Fruit fly (Drosophila melanogaster): ENCODE measurements around the gene CG14543.

Gene CG14543

DNA sequence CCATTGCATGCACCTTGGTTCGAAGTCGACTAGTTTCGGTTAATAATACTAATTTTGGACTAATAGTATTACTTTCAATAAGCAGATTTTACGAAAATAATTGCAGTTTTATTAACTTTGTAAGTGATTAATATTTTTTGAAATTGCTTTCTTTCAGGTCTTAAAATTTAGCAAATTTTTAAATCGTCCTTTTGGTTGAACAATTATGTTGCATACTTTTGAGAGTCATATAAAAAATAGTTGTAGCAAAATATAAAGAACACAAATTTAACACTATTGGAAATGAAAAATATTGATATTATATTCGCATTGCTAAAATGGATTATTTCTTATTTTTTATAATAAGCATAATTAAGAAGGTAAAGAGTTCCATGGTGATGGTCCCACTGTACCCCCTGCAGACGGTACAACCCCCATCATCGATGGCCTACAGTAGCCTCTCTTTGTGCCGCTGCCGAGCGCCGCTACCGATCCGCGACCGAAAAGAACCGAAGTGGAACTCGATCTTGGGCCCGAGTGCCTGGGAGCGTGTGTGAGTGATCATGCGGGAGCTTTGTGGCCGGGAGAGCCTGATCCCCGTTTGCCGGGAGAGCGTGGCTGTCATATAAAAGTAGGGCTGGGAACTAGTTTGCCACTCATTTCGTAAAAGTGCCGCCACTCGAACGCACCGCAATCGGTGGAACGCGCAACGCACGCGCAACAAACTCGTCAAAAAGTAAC, 35.1 kb upstream of the CG14543 start:
- TF ChIP-seq usp (GFP tag; optimal IDR thresholded peaks at IDR 0.05) (no peak), cwo (GFP tag; optimal IDR thresholded peaks at IDR 0.05) (peak; percentile 78), CG2120 (GFP tag; optimal IDR thresholded peaks at IDR 0.05) (peak; percentile 93), unpg (GFP tag; optimal IDR thresholded peaks at IDR 0.05) (peak; percentile 92), CG9876 (GFP tag; optimal IDR thresholded peaks at IDR 0.05) (peak; percentile 58), Spps (tag; optimal IDR thresholded peaks at IDR 0.05) (peak; percentile 92), fd96Cb (tag; optimal IDR thresholded peaks at IDR 0.05) (peak; percentile 96), CG5245 (GFP tag; optimal IDR thresholded peaks at IDR 0.05) (peak; percentile 87), Gug (GFP tag; IDR thresholded peaks at IDR 0.05) (peak; percentile 65), dmrt99B (tag; optimal IDR thresholded peaks at IDR 0.05) (peak; percentile 97), Dad (GFP tag; optimal IDR thresholded peaks at IDR 0.05) (peak; percentile 38), CG18011 (GFP tag; optimal IDR thresholded peaks at IDR 0.05) (peak; percentile 75), CG17829 (tag; optimal IDR thresholded peaks at IDR 0.05) (peak; percentile 96), ATbp (GFP tag; optimal IDR thresholded peaks at IDR 0.05) (peak; percentile 89), H2.0 (GFP tag; IDR thresholded peaks at IDR 0.05) (peak; percentile 81), so (GFP tag; IDR thresholded peaks at IDR 0.05) (peak; percentile 46; the same call in 1 of the 3 replicates), Poxn (GFP tag; IDR thresholded peaks at IDR 0.05) (peak; percentile 55), Xrp1 (GFP tag; IDR thresholded peaks at IDR 0.05) (peak; percentile 85), hkb (optimal IDR thresholded peaks at IDR 0.05) (no peak), hkb (GFP tag; IDR thresholded peaks at IDR 0.05) (peak; percentile 78), ci (GFP tag; IDR thresholded peaks at IDR 0.05) (peak; percentile 13; the same call in 2 of the 3 replicates), TFAM (GFP tag; optimal IDR thresholded peaks at IDR 0.05) (peak; percentile 77), CG4328 (GFP tag; optimal IDR thresholded peaks at IDR 0.05) (peak; percentile 92), CG16813 (GFP tag; IDR thresholded peaks at IDR 0.05; ENCODE audit: partially characterized antibody) (no peak), D19B (GFP tag; optimal IDR thresholded peaks at IDR 0.05) (peak; percentile 85), CG2678 (tag; optimal IDR thresholded peaks at IDR 0.05) (peak; percentile 98), CG9817 (tag; optimal IDR thresholded peaks at IDR 0.05) (peak; percentile 89), Stat92E (GFP tag; optimal IDR thresholded peaks at IDR 0.05) (peak in 1 of 3 experiments; percentile 81), CG15073 (GFP tag; optimal IDR thresholded peaks at IDR 0.05) (peak; percentile 64), chinmo (GFP tag; IDR thresholded peaks at IDR 0.05; ENCODE audit: partially characterized antibody) (peak; percentile 85; the same call in 2 of the 4 replicates), CG32767 (GFP tag; IDR thresholded peaks at IDR 0.05) (peak; percentile 84), dysf (GFP tag; IDR thresholded peaks at IDR 0.05) (peak; percentile 91), Six4 (GFP tag; optimal IDR thresholded peaks at IDR 0.05) (peak; percentile 92), CG7839 (tag; optimal IDR thresholded peaks at IDR 0.05) (peak; percentile 97), CG15011 (GFP tag; optimal IDR thresholded peaks at IDR 0.05) (peak; percentile 93), H15 (GFP tag; IDR thresholded peaks at IDR 0.05) (peak; percentile 78), jing (GFP tag; optimal IDR thresholded peaks at IDR 0.05) (peak; percentile 57), Adf1 (GFP tag; IDR thresholded peaks at IDR 0.05) (peak; percentile 9; the same call in 1 of the 2 replicates), bcd (GFP tag; optimal IDR thresholded peaks at IDR 0.05) (peak; percentile 96), MESR4 (GFP tag; optimal IDR thresholded peaks at IDR 0.05) (no peak), CG7987 (GFP tag; optimal IDR thresholded peaks at IDR 0.05) (peak; percentile 74), Atf6 (GFP tag; IDR thresholded peaks at IDR 0.05) (peak; percentile 84), CG9437 (GFP tag; optimal IDR thresholded peaks at IDR 0.05) (peak; percentile 95), fd102C (GFP tag; optimal IDR thresholded peaks at IDR 0.05) (peak; percentile 60), CG11456 (GFP tag; IDR thresholded peaks at IDR 0.05) (peak; percentile 24; the same call in 1 of the 3 replicates), CG11398 (GFP tag; optimal IDR thresholded peaks at IDR 0.05) (peak; percentile 62), Kr (GFP tag; optimal IDR thresholded peaks at IDR 0.05) (peak; percentile 79), CG15479 (GFP tag; optimal IDR thresholded peaks at IDR 0.05) (peak; percentile 10), CG1233 (GFP tag; optimal IDR thresholded peaks at IDR 0.05) (peak; percentile 95)
